Fruit fly (Drosophila melanogaster) whole organism, embryonic: Measurements from ENCODE around the gene Cyp1.
A peak's percentile ranks its signal among the peaks of the same experiment; 100 is the strongest.

ENCODE experiments used
- Atf-2 ChIP-seq: fragments of 200-800 bp; sonication (Bioruptor generic); optimal IDR thresholded peaks from 2 replicates; lab custom pipeline; 2016; ENCODE audit warnings: missing biosample characterization, missing genetic modification characterization
- B-H2 ChIP-seq: fragments of 200-800 bp; sonication (Bioruptor generic); optimal IDR thresholded peaks from 2 replicates; lab custom pipeline; 2018; ENCODE audit warnings: missing biosample characterization, mild to moderate bottlenecking, missing genetic modification characterization
- Bdp1 ChIP-seq: fragments of 200-800 bp; sonication (Bioruptor generic); optimal IDR thresholded peaks from 3 replicates; lab custom pipeline; 2016; ENCODE audit warnings: missing biosample characterization, missing genetic modification characterization
- CG1024 ChIP-seq: fragments of 200-800 bp; sonication (Bioruptor generic); IDR thresholded peaks from 2 replicates; pipeline ENCODE4 v1.3.6; 2022; ENCODE audit warnings: missing biosample characterization, missing genetic modification characterization
- CG10366 ChIP-seq: fragments of 200-800 bp; sonication (Bioruptor generic); IDR thresholded peaks from 2 replicates; pipeline ENCODE4 v1.3.6; 2022; ENCODE audit warnings: missing biosample characterization, missing genetic modification characterization
- CG11723 ChIP-seq: fragments of 200-800 bp; sonication (Bioruptor generic); optimal IDR thresholded peaks from 2 replicates; lab custom pipeline; 2017; ENCODE audit warnings: missing biosample characterization, mild to moderate bottlenecking, missing genetic modification characterization
- CG12744 ChIP-seq: fragments of 200-800 bp; sonication (Bioruptor generic); optimal IDR thresholded peaks from 2 replicates; lab custom pipeline; 2016; ENCODE audit warnings: missing biosample characterization, missing genetic modification characterization
- CG14667 ChIP-seq: fragments of 200-800 bp; sonication (Bioruptor generic); IDR thresholded peaks from 2 replicates; pipeline ENCODE4 v1.3.6; 2022; ENCODE audit warnings: missing biosample characterization, missing genetic modification characterization
- CG14860 ChIP-seq: fragments of 200-800 bp; sonication (Bioruptor generic); IDR thresholded peaks from 3 replicates; pipeline ENCODE4 v1.3.6; 2022; ENCODE audit warnings: missing biosample characterization, missing genetic modification characterization; ENCODE audit not compliant: partially characterized antibody
- CG15269 ChIP-seq: fragments of 200-800 bp; sonication (Bioruptor generic); optimal IDR thresholded peaks from 2 replicates; lab custom pipeline; 2018; ENCODE audit warnings: missing biosample characterization, mild to moderate bottlenecking, missing genetic modification characterization, moderate library complexity
- CG15696 ChIP-seq: fragments of 200-800 bp; sonication (Bioruptor generic); optimal IDR thresholded peaks from 2 replicates; lab custom pipeline; 2019; ENCODE audit warnings: missing biosample characterization, mild to moderate bottlenecking, missing genetic modification characterization, moderate library complexity
- CG16813 ChIP-seq: fragments of 200-800 bp; sonication (Bioruptor generic); IDR thresholded peaks from 3 replicates; pipeline ENCODE4 v1.3.6; 2022; ENCODE audit warnings: missing biosample characterization, missing genetic modification characterization; ENCODE audit not compliant: partially characterized antibody
- CG17612 ChIP-seq: fragments of 200-800 bp; sonication (Bioruptor generic); IDR thresholded peaks from 2 replicates; pipeline ENCODE4 v1.3.6; 2022; ENCODE audit warnings: missing biosample characterization, missing genetic modification characterization
- CG17912 ChIP-seq: fragments of 200-800 bp; sonication (Bioruptor generic); optimal IDR thresholded peaks from 2 replicates; lab custom pipeline; 2018; ENCODE audit warnings: missing biosample characterization, mild to moderate bottlenecking, missing genetic modification characterization
- CG2116 ChIP-seq: fragments of 200-800 bp; sonication (Bioruptor generic); optimal IDR thresholded peaks from 3 replicates; lab custom pipeline; 2018; ENCODE audit warnings: missing biosample characterization, mild to moderate bottlenecking, missing genetic modification characterization
- CG43689 ChIP-seq: fragments of 200-800 bp; sonication (Bioruptor generic); IDR thresholded peaks from 2 replicates; pipeline ENCODE4 v1.3.6; 2022; ENCODE audit warnings: missing biosample characterization, missing genetic modification characterization
- CG5180 ChIP-seq: fragments of 200-800 bp; sonication (Bioruptor generic); optimal IDR thresholded peaks from 3 replicates; lab custom pipeline; 2017; ENCODE audit warnings: missing biosample characterization, missing genetic modification characterization, mild to moderate bottlenecking, moderate library complexity, missing genetic modification reagents
- CG7556 ChIP-seq: fragments of 200-800 bp; sonication (Bioruptor generic); optimal IDR thresholded peaks from 2 replicates; lab custom pipeline; 2017; ENCODE audit warnings: missing biosample characterization, mild to moderate bottlenecking, missing genetic modification characterization
- CG7963 ChIP-seq: fragments of 200-800 bp; sonication (Bioruptor generic); IDR thresholded peaks from 3 replicates; pipeline ENCODE4 v1.3.6; 2022; ENCODE audit warnings: missing biosample characterization, missing genetic modification characterization; ENCODE audit not compliant: partially characterized antibody
- CG8281 ChIP-seq: fragments of 200-800 bp; sonication (Bioruptor generic); optimal IDR thresholded peaks from 2 replicates; lab custom pipeline; 2018; ENCODE audit warnings: missing biosample characterization, mild to moderate bottlenecking, missing genetic modification characterization, moderate library complexity
- CG8924 ChIP-seq: fragments of 200-800 bp; optimal IDR thresholded peaks from 3 replicates; lab custom pipeline; 2019; ENCODE audit warnings: missing biosample characterization, mild to moderate bottlenecking, missing genetic modification characterization, moderate library complexity
- CG9609 ChIP-seq: fragments of 200-800 bp; sonication (Bioruptor generic); optimal IDR thresholded peaks from 3 replicates; lab custom pipeline; 2016; ENCODE audit warnings: missing biosample characterization, missing genetic modification characterization
- CG9727 ChIP-seq: fragments of 200-800 bp; sonication (Bioruptor generic); optimal IDR thresholded peaks from 3 replicates; lab custom pipeline; 2017; ENCODE audit warnings: missing biosample characterization, mild to moderate bottlenecking, missing genetic modification characterization
- CG9797 ChIP-seq: fragments of 200-800 bp; sonication (Bioruptor generic); optimal IDR thresholded peaks from 3 replicates; lab custom pipeline; 2018; ENCODE audit warnings: missing biosample characterization, mild to moderate bottlenecking, missing genetic modification characterization
- CG9817 ChIP-seq: fragments of 200-800 bp; sonication (Bioruptor generic); optimal IDR thresholded peaks from 2 replicates; lab custom pipeline; 2018; ENCODE audit warnings: missing biosample characterization, mild to moderate bottlenecking, missing genetic modification characterization, moderate library complexity
- Dbx ChIP-seq: fragments of 200-800 bp; sonication (Bioruptor generic); IDR thresholded peaks from 3 replicates; pipeline ENCODE4 v1.3.6; 2022; ENCODE audit warnings: missing biosample characterization, missing genetic modification characterization
- HLH4C ChIP-seq: fragments of 200-800 bp; sonication (Bioruptor generic); IDR thresholded peaks from 3 replicates; pipeline ENCODE4 v1.3.6; 2022; ENCODE audit warnings: missing biosample characterization, missing genetic modification characterization; ENCODE audit not compliant: partially characterized antibody
- Kr ChIP-seq: fragments of 200-800 bp; sonication (Bioruptor generic); optimal IDR thresholded peaks from 2 replicates; lab custom pipeline; 2017; ENCODE audit warnings: missing biosample characterization, mild to moderate bottlenecking, missing genetic modification characterization
- MESR4 ChIP-seq: fragments of 200-800 bp; sonication (Bioruptor generic); optimal IDR thresholded peaks from 2 replicates; lab custom pipeline; 2018; ENCODE audit warnings: missing biosample characterization, mild to moderate bottlenecking, missing genetic modification characterization, moderate library complexity
- Pdp1 ChIP-seq, 2 experiments: fragments of 200-800 bp; sonication (Bioruptor generic); optimal IDR thresholded peaks; 3 replicates each; lab custom pipeline; 2016; ENCODE audit warnings: missing biosample characterization in 2 of 2, missing genetic modification characterization in 2 of 2, mild to moderate bottlenecking in 1 of 2, moderate library complexity in 1 of 2
- Poxn ChIP-seq: fragments of 200-800 bp; sonication (Bioruptor generic); IDR thresholded peaks from 2 replicates; pipeline ENCODE4 v1.3.6; 2022; ENCODE audit warnings: missing biosample characterization, missing genetic modification characterization
- Scr ChIP-seq: fragments of 200-800 bp; sonication (Bioruptor generic); IDR thresholded peaks from 2 replicates; pipeline ENCODE4 v1.3.6; 2022; ENCODE audit warnings: missing biosample characterization, missing genetic modification characterization; ENCODE audit not compliant: partially characterized antibody
- Sry-δ ChIP-seq: fragments of 200-800 bp; sonication (Bioruptor generic); optimal IDR thresholded peaks from 2 replicates; lab custom pipeline; 2016; ENCODE audit warnings: missing biosample characterization, missing genetic modification characterization
- Taf1 ChIP-seq: fragments of 200-800 bp; sonication (Bioruptor generic); IDR thresholded peaks from 2 replicates; pipeline ENCODE4 v1.3.6; 2022; ENCODE audit warnings: missing biosample characterization, missing genetic modification characterization
- Usf ChIP-seq: fragments of 200-800 bp; sonication (Bioruptor generic); optimal IDR thresholded peaks from 2 replicates; lab custom pipeline; 2017; ENCODE audit warnings: missing genotype, missing biosample characterization, missing genetic modification characterization
- amos ChIP-seq: fragments of 200-800 bp; sonication (Bioruptor generic); IDR thresholded peaks from 2 replicates; pipeline ENCODE4 v1.3.6; 2022; ENCODE audit warnings: missing biosample characterization, missing genetic modification characterization; ENCODE audit not compliant: partially characterized antibody
- ash1 ChIP-seq: fragments of 200-800 bp; sonication (Bioruptor generic); optimal IDR thresholded peaks from 2 replicates; lab custom pipeline; 2018; ENCODE audit warnings: missing biosample characterization, mild to moderate bottlenecking, missing genetic modification characterization
- btn ChIP-seq: fragments of 200-800 bp; sonication (Bioruptor generic); optimal IDR thresholded peaks from 2 replicates; lab custom pipeline; 2016; ENCODE audit warnings: missing biosample characterization, missing genetic modification characterization
- croc ChIP-seq: fragments of 200-800 bp; sonication (Bioruptor generic); conservative IDR thresholded peaks from 3 replicates; pipeline ENCODE4 v1.3.6; 2022; ENCODE audit warnings: missing biosample characterization, missing genetic modification characterization
- dmrt99B ChIP-seq: fragments of 200-800 bp; sonication (Bioruptor generic); optimal IDR thresholded peaks from 2 replicates; lab custom pipeline; 2018; ENCODE audit warnings: missing biosample characterization, mild to moderate bottlenecking, missing genetic modification characterization, moderate library complexity
- inv ChIP-seq: fragments of 200-800 bp; sonication (Bioruptor generic); IDR thresholded peaks from 2 replicates; pipeline ENCODE4 v1.3.6; 2022; ENCODE audit warnings: missing biosample characterization, missing genetic modification characterization; ENCODE audit not compliant: partially characterized antibody
- nerfin-2 ChIP-seq: fragments of 200-800 bp; sonication (Bioruptor generic); IDR thresholded peaks from 2 replicates; pipeline ENCODE4 v1.3.6; 2022; ENCODE audit warnings: missing biosample characterization, missing genetic modification characterization; ENCODE audit not compliant: partially characterized antibody
- oc ChIP-seq: fragments of 200-800 bp; sonication (Bioruptor generic); optimal IDR thresholded peaks from 2 replicates; lab custom pipeline; 2018; ENCODE audit warnings: missing biosample characterization, mild to moderate bottlenecking, missing genetic modification characterization, moderate library complexity
- org-1 ChIP-seq: fragments of 200-800 bp; sonication (Bioruptor generic); optimal IDR thresholded peaks from 2 replicates; lab custom pipeline; 2017; ENCODE audit warnings: missing biosample characterization, missing genetic modification characterization
- ranshi ChIP-seq: fragments of 200-800 bp; sonication (Bioruptor generic); IDR thresholded peaks from 2 replicates; pipeline ENCODE4 v1.3.6; 2022; ENCODE audit warnings: missing biosample characterization, missing genetic modification characterization
- stwl ChIP-seq: fragments of 200-800 bp; sonication (Bioruptor generic); optimal IDR thresholded peaks from 3 replicates; lab custom pipeline; 2018; ENCODE audit warnings: missing biosample characterization, mild to moderate bottlenecking, missing genetic modification characterization, moderate library complexity
- tna ChIP-seq: fragments of 200-800 bp; sonication (Bioruptor generic); IDR thresholded peaks from 2 replicates; pipeline ENCODE4 v1.3.6; 2022; ENCODE audit warnings: missing biosample characterization, missing genetic modification characterization; ENCODE audit not compliant: partially characterized antibody
- unc-4 ChIP-seq: fragments of 200-800 bp; sonication (Bioruptor generic); IDR thresholded peaks from 2 replicates; pipeline ENCODE4 v1.3.6; 2022; ENCODE audit warnings: missing biosample characterization, missing genetic modification characterization; ENCODE audit not compliant: partially characterized antibody
- zfh1 ChIP-seq: fragments of 200-800 bp; sonication (Bioruptor generic); IDR thresholded peaks from 3 replicates; pipeline ENCODE4 v1.3.6; 2022; ENCODE audit warnings: missing biosample characterization, missing genetic modification characterization

Gene Cyp1

dm6 chrX:16368585-16368984 lies 48.4 kb upstream of the Cyp1 start:
- no peak for TF ChIP-seq CG8281
- peak; percentile 52; the same call in 2 of the 3 replicates for TF ChIP-seq CG7963 (GFP tag; lab: Robert Waterston, UW)
- TF ChIP-seq CG16813 (GFP tag; lab: Robert Waterston, UW) = peak; percentile 26; the same call in 1 of the 3 replicates
- TF ChIP-seq Kr (GFP tag; lab: Kevin White, UChicago) = no peak
- TF ChIP-seq inv (GFP tag; lab: Robert Waterston, UW) = peak; percentile 36; the same call in 1 of the 2 replicates
- no peak for TF ChIP-seq CG7556
- no peak for TF ChIP-seq zfh1 (GFP tag; lab: Robert Waterston, UW)
- TF ChIP-seq HLH4C = peak; percentile 55; the same call in 2 of the 3 replicates
- TF ChIP-seq CG9609 (GFP tag; lab: Kevin White, UChicago) = no peak
- TF ChIP-seq nerfin-2 (GFP tag; lab: Robert Waterston, UW) = peak; percentile 43
- TF ChIP-seq CG14860 (GFP tag; lab: Robert Waterston, UW) = peak; percentile 50; the same call in 2 of the 3 replicates
- TF ChIP-seq tna = peak; percentile 41; the same call in 1 of the 2 replicates
- peak; percentile 23 for TF ChIP-seq Scr (GFP tag; lab: Robert Waterston, UW)
- no peak for TF ChIP-seq CG5180 (GFP tag; lab: Kevin White, UChicago)
- TF ChIP-seq Poxn = no peak
- TF ChIP-seq CG12744 (GFP tag; lab: Kevin White, UChicago) = no peak
- TF ChIP-seq CG17612 (GFP tag; lab: Robert Waterston, UW) = no peak
- no peak for TF ChIP-seq B-H2 (GFP tag; lab: Kevin White, UChicago)
- no peak for TF ChIP-seq Usf (GFP tag; lab: Kevin White, UChicago)
- no peak for TF ChIP-seq btn (GFP tag; lab: Kevin White, UChicago)

- TF ChIP-seq Pdp1 (GFP tag; optimal IDR thresholded peaks at IDR 0.05; lab: Kevin White, UChicago) (peak in 1 of 2 experiments; percentile 32), unc-4 (no peak), amos (GFP tag; lab: Robert Waterston, UW) (peak; percentile 15; the same call in 1 of the 2 replicates), CG17912 (GFP tag; lab: Kevin White, UChicago) (no peak), croc (GFP tag; lab: Robert Waterston, UW) (no peak), CG10366 (GFP tag; lab: Robert Waterston, UW) (no peak), CG9727 (GFP tag; lab: Kevin White, UChicago) (no peak), CG9797 (GFP tag; lab: Kevin White, UChicago) (no peak), ash1 (GFP tag; lab: Kevin White, UChicago) (no peak), CG11723 (GFP tag; lab: Kevin White, UChicago) (peak; percentile 14), Sry-δ (GFP tag; lab: Kevin White, UChicago) (peak; percentile 51), CG15696 (tag; lab: Kevin White, UChicago) (no peak), oc (tag; lab: Kevin White, UChicago) (no peak), Dbx (GFP tag; lab: Robert Waterston, UW) (no peak), dmrt99B (tag; lab: Kevin White, UChicago) (no peak), CG15269 (tag; lab: Kevin White, UChicago) (no peak), Taf1 (GFP tag; lab: Robert Waterston, UW) (no peak), CG14667 (GFP tag; lab: Robert Waterston, UW) (peak; percentile 58; the same call in 1 of the 2 replicates), CG43689 (GFP tag; lab: Robert Waterston, UW) (no peak), Atf-2 (GFP tag; lab: Kevin White, UChicago) (no peak), CG8281 (no peak), org-1 (GFP tag; lab: Kevin White, UChicago) (no peak), MESR4 (peak; percentile 58), CG2116 (GFP tag; lab: Kevin White, UChicago) (peak; percentile 91), CG9817 (tag; lab: Kevin White, UChicago) (no peak), CG1024 (GFP tag; lab: Robert Waterston, UW) (peak; percentile 83), ranshi (GFP tag; lab: Robert Waterston, UW) (no peak), CG8924 (peak; percentile 22), Bdp1 (GFP tag; lab: Kevin White, UChicago) (no peak), stwl (peak; percentile 9)
These were observed 41.1 kb upstream of the Cyp1 start, which contains the start of gene nonA for dm6 chrX:16361306-16361705. Gene nonA (plus strand): TSS chrX:16361569.
